Fruit fly (Drosophila melanogaster) whole organism, embryonic: ENCODE data around the gene Tim8.

Experiments used
- CG14441 ChIP-seq: fragments of 200-800 bp; sonication (Bioruptor generic); IDR thresholded peaks from 2 replicates; pipeline ENCODE4 v1.3.6; 2022; ENCODE audit warnings: missing biosample characterization, missing genetic modification characterization
- CG42726 ChIP-seq: fragments of 200-800 bp; sonication (Bioruptor generic); IDR thresholded peaks from 2 replicates; pipeline ENCODE4 v1.3.6; 2022; ENCODE audit warnings: missing biosample characterization, missing genetic modification characterization; ENCODE audit not compliant: partially characterized antibody
- CG6175 ChIP-seq: fragments of 200-800 bp; sonication (Bioruptor generic); IDR thresholded peaks from 3 replicates; pipeline ENCODE4 v1.3.6; 2022; ENCODE audit warnings: missing biosample characterization, missing genetic modification characterization
- Dip3 ChIP-seq: fragments of 200-800 bp; sonication (Bioruptor generic); optimal IDR thresholded peaks from 3 replicates; lab custom pipeline; 2016; ENCODE audit warnings: missing biosample characterization, missing genetic modification characterization
- Ets65A ChIP-seq: fragments of 200-800 bp; sonication (Bioruptor generic); peaks from one replicate; lab custom pipeline; 2016; ENCODE audit warnings: missing biosample characterization, missing genetic modification characterization
- Jarid2 ChIP-seq: fragments of 200-800 bp; sonication (Bioruptor generic); optimal IDR thresholded peaks from 3 replicates; lab custom pipeline; 2017; ENCODE audit warnings: mild to moderate bottlenecking, missing biosample characterization, missing genetic modification reagents, missing genetic modification characterization
- NFAT ChIP-seq: fragments of 200-800 bp; sonication (Bioruptor generic); IDR thresholded peaks from 2 replicates; pipeline ENCODE4 v1.3.6; 2022; ENCODE audit warnings: missing biosample characterization, missing genetic modification characterization
- exex ChIP-seq: fragments of 200-800 bp; sonication (Bioruptor generic); optimal IDR thresholded peaks from 4 replicates; lab custom pipeline; 2018; ENCODE audit warnings: missing biosample characterization, mild to moderate bottlenecking, missing genetic modification characterization, moderate library complexity
- lola ChIP-seq, 3 experiments: fragments of >200 bp in 2 of 3; fragments of 200-800 bp in 1 of 3; sonication (Bioruptor generic) in 1 of 3; optimal IDR thresholded peaks; 2 replicates each; lab custom pipeline; 2017 to 2019; ENCODE audit warnings: missing biosample characterization in 3 of 3, missing genetic modification characterization in 3 of 3, mild to moderate bottlenecking in 1 of 3, moderate library complexity in 1 of 3
- sna ChIP-seq: fragments of 200-800 bp; sonication (Bioruptor generic); IDR thresholded peaks from 2 replicates; pipeline ENCODE4 v1.3.6; 2022; ENCODE audit warnings: missing biosample characterization, missing genetic modification characterization; ENCODE audit not compliant: partially characterized antibody
- ttk ChIP-seq: fragments of 200-800 bp; sonication (Bioruptor generic); IDR thresholded peaks from 2 replicates; pipeline ENCODE4 v2.1.2; 2022; ENCODE audit warnings: missing biosample characterization, missing genetic modification characterization
- zen2 ChIP-seq: fragments of 200-800 bp; sonication (Bioruptor generic); IDR thresholded peaks from 3 replicates; pipeline ENCODE4 v1.3.6; 2022; ENCODE audit warnings: missing biosample characterization, missing genetic modification characterization; ENCODE audit not compliant: partially characterized antibody

DNA sequence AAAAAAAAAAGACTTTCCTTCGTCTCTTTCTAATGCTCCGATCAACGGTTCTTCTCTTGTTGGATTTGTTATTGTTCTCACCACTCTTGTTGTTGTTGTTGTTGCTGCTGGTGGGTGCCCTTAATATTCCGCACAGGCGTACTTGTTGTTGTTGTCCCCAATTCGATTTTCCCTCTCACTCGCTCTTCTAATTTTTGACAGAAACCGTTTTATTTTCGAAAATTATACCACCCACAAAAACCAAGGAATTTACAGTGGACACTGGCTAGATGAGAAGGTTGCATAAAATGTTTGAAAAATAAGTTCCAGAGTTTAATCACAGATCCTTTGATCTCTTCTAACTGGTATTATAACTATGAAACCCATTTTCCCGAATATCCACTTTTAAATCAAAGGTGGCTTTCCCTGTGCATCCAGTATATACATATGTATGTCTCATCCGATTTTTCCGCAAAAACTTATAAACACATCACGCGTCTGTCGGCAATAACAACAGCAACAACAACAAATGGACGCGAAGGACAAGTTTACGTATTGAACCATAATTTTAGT is 23.2 kb downstream of the Tim8 start:
- peak; percentile 19 for TF ChIP-seq Dip3 (GFP tag; lab: Kevin White, UChicago)
- TF ChIP-seq sna, result no peak
- TF ChIP-seq Jarid2 (GFP tag; lab: Kevin White, UChicago), result no peak
- TF ChIP-seq exex (tag; lab: Kevin White, UChicago), result no peak
- peak; percentile 78 for TF ChIP-seq CG14441 (GFP tag; lab: Robert Waterston, UW)
- TF ChIP-seq CG42726 (GFP tag; lab: Robert Waterston, UW), result no peak
- TF ChIP-seq NFAT (GFP tag; lab: Robert Waterston, UW), result peak; percentile 68; the same call in 1 of the 2 replicates
- TF ChIP-seq Ets65A (GFP tag; lab: Kevin White, UChicago), result peak; percentile 94
- peak; percentile 42 for TF ChIP-seq ttk (GFP tag; lab: Robert Waterston, UW)
- TF ChIP-seq lola (GFP tag; optimal IDR thresholded peaks at IDR 0.05; lab: Kevin White, UChicago), result no peak
- TF ChIP-seq zen2, result no peak
- TF ChIP-seq CG6175 (GFP tag; lab: Robert Waterston, UW), result no peak
